Worm (Caenorhabditis elegans): Measurements from ENCODE around the gene sbt-1.

Gene sbt-1

ce11 chrV:20873144-20873543, 44.5 kb upstream of the sbt-1 start:
- TF ChIP-seq ces-1 (GFP tag; optimal IDR thresholded peaks at IDR 0.05) (peak; percentile 86), blmp-1 (tag; optimal IDR thresholded peaks at IDR 0.05) (no peak), F16B12.6 (tag; optimal IDR thresholded peaks at IDR 0.05) (no peak), nhr-12 (tag; optimal IDR thresholded peaks at IDR 0.05) (no peak), nhr-77 (tag; optimal IDR thresholded peaks at IDR 0.05) (no peak), ceh-8 (GFP tag; optimal IDR thresholded peaks at IDR 0.05) (peak; percentile 37), elt-2 (tag; optimal IDR thresholded peaks at IDR 0.05) (no peak), nhr-47 (tag; optimal IDR thresholded peaks at IDR 0.05) (no peak), lir-3 (tag; optimal IDR thresholded peaks at IDR 0.05; ENCODE audit: poor library complexity) (no peak), dpl-1 (GFP tag; optimal IDR thresholded peaks at IDR 0.05) (no peak), hpl-2 (GFP tag; optimal IDR thresholded peaks at IDR 0.05) (no peak), nhr-71 (tag; optimal IDR thresholded peaks at IDR 0.05) (peak; percentile 18), fos-1 (tag; optimal IDR thresholded peaks at IDR 0.05) (no peak), alr-1 (tag; optimal IDR thresholded peaks at IDR 0.05; ENCODE audit: borderline replicate concordance) (no peak), nhr-76 (tag; optimal IDR thresholded peaks at IDR 0.05) (no peak), lin-14 (GFP tag; optimal IDR thresholded peaks at IDR 0.05) (peak; percentile 86), fkh-10 (GFP tag; optimal IDR thresholded peaks at IDR 0.05) (peak; percentile 77), nhr-85 (tag) (no peak), tlp-1 (tag; optimal IDR thresholded peaks at IDR 0.05) (no peak), mdl-1 (tag; optimal IDR thresholded peaks at IDR 0.05) (no peak), ceh-82 (tag; optimal IDR thresholded peaks at IDR 0.05) (peak in 1 of 3 experiments; percentile 32), snpc-4 (tag; optimal IDR thresholded peaks at IDR 0.05) (no peak), ceh-88 (GFP tag; IDR thresholded peaks at IDR 0.05) (no peak), sptf-1 (tag; optimal IDR thresholded peaks at IDR 0.05) (no peak), skn-1 (tag; optimal IDR thresholded peaks at IDR 0.05) (no peak), vab-15 (tag; optimal IDR thresholded peaks at IDR 0.05) (no peak), pag-3 (tag; optimal IDR thresholded peaks at IDR 0.05; ENCODE audit: borderline replicate concordance, insufficient read depth) (no peak), tbx-2 (tag; optimal IDR thresholded peaks at IDR 0.05) (peak; percentile 6), fkh-8 (tag; optimal IDR thresholded peaks at IDR 0.05) (no peak)

DNA sequence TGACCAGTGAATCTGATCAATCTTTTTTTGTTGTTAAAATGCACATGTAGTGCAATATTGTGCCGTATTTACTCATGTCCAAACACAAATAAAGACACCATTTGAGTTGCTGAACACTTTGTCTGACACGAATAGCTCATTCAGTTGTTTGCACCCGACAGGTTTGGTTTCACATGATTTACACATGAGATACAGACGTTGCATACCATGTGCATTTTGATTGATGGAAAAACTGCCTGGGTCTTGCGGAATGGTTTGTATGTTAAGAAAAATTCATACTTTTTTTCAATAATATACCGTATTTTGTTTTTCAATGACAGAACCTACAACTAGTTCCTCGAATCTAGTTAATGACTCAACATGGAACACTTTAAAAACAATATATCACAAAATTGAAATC, 42.5 kb upstream of the sbt-1 start:
- TF ChIP-seq efl-1 (optimal IDR thresholded peaks at IDR 0.05) (no peak), efl-1 (GFP tag; optimal IDR thresholded peaks at IDR 0.05 in 1 of 2) (no peak), C16A3.4 (tag; optimal IDR thresholded peaks at IDR 0.05) (no peak), nhr-71 (tag; optimal IDR thresholded peaks at IDR 0.05) (no peak), fos-1 (tag; optimal IDR thresholded peaks at IDR 0.05) (no peak), isw-1 (GFP tag; IDR thresholded peaks at IDR 0.05) (no peak)

DNA sequence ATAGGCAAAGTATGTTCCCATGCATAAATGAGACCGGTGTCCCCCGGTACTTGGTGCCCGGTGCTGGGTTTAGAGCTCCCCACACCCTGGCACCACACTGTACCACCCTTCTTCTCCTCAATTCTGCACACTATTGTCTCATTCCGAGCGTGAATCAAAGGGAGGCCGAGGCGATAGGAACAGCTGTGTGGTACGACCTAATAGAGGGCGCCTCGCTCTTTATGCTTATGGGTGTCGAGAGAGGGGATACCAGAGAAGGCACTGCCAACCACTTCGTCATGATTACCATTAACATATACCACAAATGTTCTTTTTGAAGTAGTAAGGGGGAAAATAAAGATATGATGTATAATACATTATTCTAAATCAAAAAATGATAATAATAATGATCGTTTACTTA, 42.0 kb upstream of the sbt-1 start:
- TF ChIP-seq sox-4 (tag; optimal IDR thresholded peaks at IDR 0.05) (no peak), ets-5 (GFP tag; IDR thresholded peaks at IDR 0.05) (no peak), hlh-17 (GFP tag; optimal IDR thresholded peaks at IDR 0.05; ENCODE audit: borderline replicate concordance) (no peak), hpl-2 (GFP tag; optimal IDR thresholded peaks at IDR 0.05) (no peak), F16B12.6 (tag; optimal IDR thresholded peaks at IDR 0.05) (no peak), ceh-82 (tag; optimal IDR thresholded peaks at IDR 0.05) (no peak), sptf-1 (tag; optimal IDR thresholded peaks at IDR 0.05) (no peak), pax-3 (tag; optimal IDR thresholded peaks at IDR 0.05) (no peak), egl-27 (tag; optimal IDR thresholded peaks at IDR 0.05) (no peak), unc-98 (GFP tag; IDR thresholded peaks at IDR 0.05) (no peak), egl-13 (tag; optimal IDR thresholded peaks at IDR 0.05) (no peak), unc-130 (tag; optimal IDR thresholded peaks at IDR 0.05) (no peak), nhr-47 (tag; optimal IDR thresholded peaks at IDR 0.05) (no peak), isw-1 (GFP tag; IDR thresholded peaks at IDR 0.05) (no peak), snu-23 (GFP tag; optimal IDR thresholded peaks at IDR 0.05) (no peak), nhr-237 (tag; optimal IDR thresholded peaks at IDR 0.05) (no peak), fkh-8 (tag; optimal IDR thresholded peaks at IDR 0.05) (no peak), nhr-19 (GFP tag; conservative IDR thresholded peaks at IDR 0.05) (no peak)

All from whole organism, L1 larva.